Worm (Caenorhabditis elegans): ENCODE measurements around the gene C45H4.18.

ce11 chrV:2126996-2127585, 48.3 kb upstream of the C45H4.18 start, which contains the start of gene ldp-1:
- TF ChIP-seq R02D3.7 (tag; optimal IDR thresholded peaks at IDR 0.05): peak; percentile 6
- TF ChIP-seq ceh-82 (tag; optimal IDR thresholded peaks at IDR 0.05): no peak
- TF ChIP-seq pha-4 (tag; optimal IDR thresholded peaks at IDR 0.05): peak; percentile 57
- peak; percentile 30 for TF ChIP-seq snpc-4 (tag; optimal IDR thresholded peaks at IDR 0.05)
- no peak for TF ChIP-seq unc-39 (tag; optimal IDR thresholded peaks at IDR 0.05)
- no peak for TF ChIP-seq unc-62 (GFP tag; optimal IDR thresholded peaks at IDR 0.05)
- peak; percentile 73 for TF ChIP-seq lin-15B (tag; optimal IDR thresholded peaks at IDR 0.05)

All from whole organism, L3 larva.